Fruit fly (Drosophila melanogaster) whole organism, pupa: ENCODE data around the gene CG44325.

ENCODE experiments used
- CG13204 ChIP-seq: fragments of 200-800 bp; sonication (Bioruptor generic); optimal IDR thresholded peaks from 2 replicates; lab custom pipeline; 2018; ENCODE audit warnings: missing biosample characterization, mild to moderate bottlenecking, missing genetic modification characterization, moderate library complexity
- CG17806 ChIP-seq: fragments of 200-800 bp; sonication (Bioruptor generic); optimal IDR thresholded peaks from 2 replicates; lab custom pipeline; 2018; ENCODE audit warnings: missing biosample characterization, mild to moderate bottlenecking, missing genetic modification characterization, moderate library complexity
- CG32121 ChIP-seq: fragments of 200-800 bp; sonication (Bioruptor generic); IDR thresholded peaks from 2 replicates; pipeline ENCODE4 v1.3.6; 2022; ENCODE audit warnings: missing biosample characterization, missing genetic modification characterization
- CG8159 ChIP-seq: fragments of 200-800 bp; sonication (Bioruptor generic); optimal IDR thresholded peaks from 3 replicates; lab custom pipeline; 2018; ENCODE audit warnings: missing biosample characterization, mild to moderate bottlenecking, missing genetic modification characterization, moderate library complexity
- CG8301 ChIP-seq: fragments of 200-800 bp; sonication (Bioruptor generic); optimal IDR thresholded peaks from 2 replicates; lab custom pipeline; 2018; ENCODE audit warnings: missing biosample characterization, mild to moderate bottlenecking, missing genetic modification characterization
- D1 ChIP-seq: fragments of 200-800 bp; sonication (Bioruptor generic); optimal IDR thresholded peaks from 2 replicates; lab custom pipeline; 2018; ENCODE audit warnings: missing biosample characterization, mild to moderate bottlenecking, missing genetic modification characterization, moderate library complexity
- EcR ChIP-seq: fragments of 200-800 bp; sonication (Bioruptor generic); optimal IDR thresholded peaks from 3 replicates; lab custom pipeline; 2019; ENCODE audit warnings: missing biosample characterization, missing genetic modification characterization, mild to moderate bottlenecking, moderate library complexity, missing genetic modification reagents
- Pif1B ChIP-seq: fragments of 200-800 bp; sonication (Bioruptor generic); optimal IDR thresholded peaks from 3 replicates; lab custom pipeline; 2016; ENCODE audit warnings: missing biosample characterization, missing genetic modification characterization
- gl ChIP-seq: fragments of 200-800 bp; sonication (Bioruptor generic); optimal IDR thresholded peaks from 2 replicates; lab custom pipeline; 2018; ENCODE audit warnings: missing biosample characterization, mild to moderate bottlenecking, missing genetic modification characterization
- rn ChIP-seq: fragments of 200-800 bp; sonication (Bioruptor generic); IDR thresholded peaks from 2 replicates; pipeline ENCODE4 v1.3.6; 2022; ENCODE audit warnings: missing biosample characterization, missing genetic modification characterization

DNA sequence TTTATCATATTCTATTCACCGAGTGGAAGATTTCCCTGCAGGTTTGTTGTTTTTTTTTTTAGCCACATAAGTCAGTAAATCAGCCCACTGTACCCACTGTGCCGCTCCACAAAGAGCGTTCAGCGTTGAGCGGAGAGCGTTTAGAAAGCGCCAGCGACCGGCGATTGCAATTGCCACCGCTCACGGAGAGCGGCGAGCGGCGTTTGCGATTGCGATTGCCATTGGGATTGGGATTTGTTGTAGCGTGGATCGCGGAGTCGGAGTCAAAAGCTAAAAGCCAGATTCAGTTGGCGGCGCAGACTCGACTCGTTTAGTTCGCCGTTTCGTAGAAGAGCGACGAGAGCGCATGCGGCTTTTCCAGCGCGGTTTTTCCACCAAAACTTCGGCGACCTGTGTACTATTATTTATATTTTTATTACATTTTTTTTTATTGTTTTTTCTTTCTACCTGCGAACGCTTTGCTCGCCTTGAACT lies 48.4 kb downstream of the CG44325 start, which contains the start of gene Nost:
- no peak for TF ChIP-seq D1
- peak; percentile 9 for TF ChIP-seq Pif1B
- TF ChIP-seq EcR (GFP tag; lab: Kevin White, UChicago) = no peak
- TF ChIP-seq CG13204 (GFP tag; lab: Kevin White, UChicago) = peak; percentile 90
- no peak for TF ChIP-seq CG17806 (tag; lab: Kevin White, UChicago)
- TF ChIP-seq gl (tag; lab: Kevin White, UChicago) = no peak
- TF ChIP-seq CG8159 (tag; lab: Kevin White, UChicago) = no peak
- no peak for TF ChIP-seq rn (GFP tag; lab: Robert Waterston, UW)
- no peak for TF ChIP-seq CG8301
- TF ChIP-seq CG32121 (GFP tag; lab: Robert Waterston, UW) = peak; percentile 38; the same call in 1 of the 2 replicates
